Worm (Caenorhabditis elegans): ENCODE measurements around the gene F36F12.1.

F36F12.1 gene

ce11 chrV:2133512-2133911, 30.5 kb upstream of the F36F12.1 start (continued):
- peak; percentile 97 for TF ChIP-seq mxl-2 (GFP tag; conservative IDR thresholded peaks at IDR 0.05)
- TF ChIP-seq nhr-6 (tag; optimal IDR thresholded peaks at IDR 0.05), result no peak
- TF ChIP-seq aha-1 (tag), result peak; percentile 95
- TF ChIP-seq daf-16 (GFP tag; optimal IDR thresholded peaks at IDR 0.05), result peak in 1 of 2 experiments; percentile 6
- TF ChIP-seq daf-16 (tag; optimal IDR thresholded peaks at IDR 0.05), result peak; percentile 24
- no peak for TF ChIP-seq nhr-76 (tag; optimal IDR thresholded peaks at IDR 0.05)
- no peak for TF ChIP-seq snpc-1.2 (GFP tag; IDR thresholded peaks at IDR 0.05)
- TF ChIP-seq ctbp-1 (GFP tag; IDR thresholded peaks at IDR 0.05), result peak; percentile 74; the same call in 1 of the 2 replicates
- TF ChIP-seq D1046.2 (GFP tag; IDR thresholded peaks at IDR 0.05), result no peak
- no peak for TF ChIP-seq lin-39 (tag; optimal IDR thresholded peaks at IDR 0.05)
- peak; percentile 49 for TF ChIP-seq nhr-11 (tag; optimal IDR thresholded peaks at IDR 0.05)
- no peak for TF ChIP-seq lin-29 (GFP tag; IDR thresholded peaks at IDR 0.05)
- no peak for TF ChIP-seq saeg-2 (GFP tag; IDR thresholded peaks at IDR 0.05)
- no peak for TF ChIP-seq tag-97 (GFP tag; IDR thresholded peaks at IDR 0.05)
- TF ChIP-seq ztf-7 (tag; optimal IDR thresholded peaks at IDR 0.05), result no peak
- TF ChIP-seq mxl-3 (GFP tag; optimal IDR thresholded peaks at IDR 0.05), result peak; percentile 11
- TF ChIP-seq spr-1 (tag; optimal IDR thresholded peaks at IDR 0.05), result no peak
- no peak for TF ChIP-seq F10B5.3 (tag; optimal IDR thresholded peaks at IDR 0.05)
- no peak for TF ChIP-seq nhr-10 (tag; optimal IDR thresholded peaks at IDR 0.05)
- no peak for TF ChIP-seq nhr-111 (GFP tag; optimal IDR thresholded peaks at IDR 0.05)
- no peak for TF ChIP-seq dmd-8 (GFP tag; IDR thresholded peaks at IDR 0.05)
- no peak for TF ChIP-seq daf-12 (tag; optimal IDR thresholded peaks at IDR 0.05)
- TF ChIP-seq nhr-28 (tag; optimal IDR thresholded peaks at IDR 0.05), result peak; percentile 1
- TF ChIP-seq F26F4.8 (GFP tag; conservative IDR thresholded peaks at IDR 0.05), result no peak
- TF ChIP-seq madf-5 (GFP tag; IDR thresholded peaks at IDR 0.05), result no peak
- no peak for TF ChIP-seq egl-27 (tag; optimal IDR thresholded peaks at IDR 0.05)
- peak; percentile 68 for TF ChIP-seq hmg-1.1 (GFP tag; IDR thresholded peaks at IDR 0.05)
- no peak for TF ChIP-seq unc-130 (GFP tag; optimal IDR thresholded peaks at IDR 0.05)
- no peak for TF ChIP-seq ceh-82 (tag; optimal IDR thresholded peaks at IDR 0.05)
- TF ChIP-seq ztf-11 (tag; optimal IDR thresholded peaks at IDR 0.05), result no peak
- TF ChIP-seq hlh-30 (tag; optimal IDR thresholded peaks at IDR 0.05; ENCODE audit: insufficient read depth), result peak; percentile 96
- TF ChIP-seq zip-2 (tag; optimal IDR thresholded peaks at IDR 0.05), result no peak
- no peak for TF ChIP-seq lim-7 (GFP tag; IDR thresholded peaks at IDR 0.05)
- TF ChIP-seq nhr-48 (tag; optimal IDR thresholded peaks at IDR 0.05), result peak; percentile 8
- TF ChIP-seq lin-38 (GFP tag; IDR thresholded peaks at IDR 0.05), result peak; percentile 33
- no peak for TF ChIP-seq zfp-2 (tag; optimal IDR thresholded peaks at IDR 0.05)
- TF ChIP-seq fkh-10 (GFP tag; optimal IDR thresholded peaks at IDR 0.05), result peak; percentile 74
- TF ChIP-seq nhr-237 (tag; optimal IDR thresholded peaks at IDR 0.05), result no peak
- TF ChIP-seq F37D6.2 (tag; optimal IDR thresholded peaks at IDR 0.05), result peak; percentile 63
- TF ChIP-seq skn-1 (tag; optimal IDR thresholded peaks at IDR 0.05), result no peak
- TF ChIP-seq nhr-25 (tag; optimal IDR thresholded peaks at IDR 0.05; ENCODE audit: borderline replicate concordance, insufficient read depth), result no peak

DNA sequence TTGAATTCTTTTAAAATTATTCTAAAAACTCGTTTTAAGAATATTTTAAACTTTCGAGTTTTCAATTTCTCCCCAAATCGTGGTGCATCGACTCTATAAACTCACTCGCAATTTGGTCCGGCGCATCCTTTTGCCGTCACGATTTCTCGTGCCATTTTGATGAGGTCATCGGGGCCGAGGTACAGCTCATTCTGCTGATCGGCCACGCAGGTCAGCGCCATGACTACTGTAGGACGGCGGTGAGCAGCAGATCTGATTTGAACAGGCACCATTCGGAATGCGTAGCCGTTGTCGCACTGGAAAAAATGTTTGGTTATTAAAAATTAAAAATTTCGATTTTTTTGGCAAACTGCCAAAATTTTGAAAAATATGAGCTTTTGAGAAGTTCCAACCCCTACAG, 29.7 kb upstream of the F36F12.1 start:
- no peak for TF ChIP-seq ceh-28 (tag; optimal IDR thresholded peaks at IDR 0.05)
- TF ChIP-seq ztf-11 (tag; optimal IDR thresholded peaks at IDR 0.05), result no peak
- TF ChIP-seq egl-43 (GFP tag; IDR thresholded peaks at IDR 0.05), result peak; percentile 65; the same call in 1 of the 2 replicates
- peak; percentile 31; the same call in 1 of the 2 replicates for TF ChIP-seq set-16 (GFP tag; IDR thresholded peaks at IDR 0.05)

Data from whole organism, L4 larva.